Worm (Caenorhabditis elegans) whole organism, L3 larva: ENCODE results near the gene egrh-3.

Source experiments
- R02D3.7 ChIP-seq: fragments of 150-350 bp; optimal IDR thresholded peaks from 2 replicates; lab custom pipeline; 2014; ENCODE audit warnings: missing biosample characterization, missing genetic modification characterization
- ZK546.5 ChIP-seq: sonication (generic microtip); optimal IDR thresholded peaks from 2 replicates; lab custom pipeline; 2017; ENCODE audit warnings: missing biosample characterization, missing genetic modification characterization
- aly-2 ChIP-seq: fragments of 150-350 bp; optimal IDR thresholded peaks from 2 replicates; lab custom pipeline; 2014; ENCODE audit warnings: missing biosample characterization, missing genetic modification characterization
- ama-1 ChIP-seq: fragments of 150-350 bp; optimal IDR thresholded peaks from 2 replicates; lab custom pipeline; 2018
- ceh-82 ChIP-seq: fragments of 150-350 bp; optimal IDR thresholded peaks from 2 replicates; lab custom pipeline; 2014; ENCODE audit warnings: missing biosample characterization, missing genetic modification characterization
- ceh-9 ChIP-seq: sonication (generic microtip); optimal IDR thresholded peaks from 2 replicates; lab custom pipeline; 2018; ENCODE audit warnings: missing biosample characterization, missing genetic modification characterization
- egl-27 ChIP-seq: sonication (generic microtip); optimal IDR thresholded peaks from 4 replicates; lab custom pipeline; 2017; ENCODE audit warnings: missing biosample characterization, missing genetic modification reagents, missing genetic modification characterization
- eor-1 ChIP-seq, 2 experiments: fragments of 150-350 bp; optimal IDR thresholded peaks; 2 replicates each; lab custom pipeline; 2014 to 2018; ENCODE audit warnings: missing biosample characterization in 2 of 2, missing genetic modification characterization in 2 of 2
- fkh-2 ChIP-seq: fragments of 150-350 bp; optimal IDR thresholded peaks from 2 replicates; lab custom pipeline; 2014; ENCODE audit warnings: missing biosample characterization, missing genetic modification reagents, missing genetic modification characterization
- hmg-11 ChIP-seq: sonication (generic microtip); optimal IDR thresholded peaks from 2 replicates; lab custom pipeline; 2016; ENCODE audit warnings: missing genetic modification characterization, missing compliant biosample characterization
- jun-1 ChIP-seq: fragments of 150-350 bp; optimal IDR thresholded peaks from 2 replicates; lab custom pipeline; 2014; ENCODE audit warnings: missing biosample characterization, missing genetic modification reagents, missing genetic modification characterization
- mml-1 ChIP-seq: fragments of 150-350 bp; sonication (generic microtip); optimal IDR thresholded peaks from 3 replicates; lab custom pipeline; 2014; ENCODE audit warnings: missing biosample characterization, missing genetic modification characterization
- nhr-12 ChIP-seq: fragments of 150-350 bp; optimal IDR thresholded peaks from 2 replicates; lab custom pipeline; 2014; ENCODE audit warnings: missing biosample characterization, missing genetic modification characterization
- nhr-237 ChIP-seq: fragments of 150-350 bp; optimal IDR thresholded peaks from 2 replicates; lab custom pipeline; 2014; ENCODE audit warnings: missing biosample characterization, missing genetic modification characterization
- nhr-67 ChIP-seq: fragments of 150-350 bp; optimal IDR thresholded peaks from 2 replicates; lab custom pipeline; 2014; ENCODE audit warnings: missing biosample characterization, missing genetic modification characterization
- nhr-77 ChIP-seq: fragments of 150-350 bp; optimal IDR thresholded peaks from 2 replicates; lab custom pipeline; 2014; ENCODE audit warnings: missing biosample characterization, missing genetic modification characterization
- sea-2 ChIP-seq: fragments of 150-350 bp; sonication (generic microtip); optimal IDR thresholded peaks from 4 replicates; lab custom pipeline; 2014; ENCODE audit warnings: missing biosample characterization, missing genetic modification reagents, missing genetic modification characterization
- snpc-4 ChIP-seq: fragments of 150-350 bp; optimal IDR thresholded peaks from 2 replicates; lab custom pipeline; 2014; ENCODE audit warnings: missing biosample characterization, missing genetic modification characterization
- ztf-11 ChIP-seq: fragments of 150-350 bp; optimal IDR thresholded peaks from 2 replicates; lab custom pipeline; 2014; ENCODE audit warnings: missing biosample characterization, missing genetic modification characterization

egrh-3 gene

DNA sequence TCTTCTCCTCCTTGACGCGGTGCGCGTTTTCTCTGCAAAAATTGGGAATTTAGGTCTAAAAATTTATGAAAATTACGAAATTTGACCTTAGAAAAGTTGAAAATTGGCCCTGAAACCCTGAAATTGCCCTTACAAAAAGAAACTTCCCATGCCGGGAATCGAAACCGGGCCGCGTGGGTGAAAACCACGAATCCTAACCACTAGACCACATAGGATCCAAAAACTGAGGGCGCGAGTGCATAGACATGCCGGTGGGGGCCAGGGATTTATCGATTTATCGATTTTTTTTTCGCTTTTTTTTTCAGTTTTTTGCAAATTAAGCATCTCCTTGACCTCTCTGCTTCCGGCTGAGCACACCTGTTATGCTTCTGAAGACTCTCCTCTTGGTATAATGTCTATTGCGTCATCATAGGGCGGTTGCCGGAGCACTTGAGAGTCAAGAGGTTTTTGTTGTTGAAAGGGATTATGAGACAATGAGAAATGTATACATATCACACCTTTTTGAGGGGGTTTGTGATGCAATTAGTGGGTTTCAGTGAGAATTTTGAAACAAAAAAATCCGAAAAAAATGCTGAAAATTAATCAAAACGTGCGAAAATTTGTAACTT, 48.8 kb downstream of the egrh-3 start (continued):
- TF ChIP-seq fkh-2 = no peak
- no peak for TF ChIP-seq aly-2 (tag; lab: Kevin White, UChicago)
- no peak for TF ChIP-seq nhr-77 (tag; lab: Kevin White, UChicago)
- TF ChIP-seq sea-2 (GFP tag; lab: Kevin White, UChicago) = no peak
- TF ChIP-seq, all 47 proteins: peak for 8

DNA sequence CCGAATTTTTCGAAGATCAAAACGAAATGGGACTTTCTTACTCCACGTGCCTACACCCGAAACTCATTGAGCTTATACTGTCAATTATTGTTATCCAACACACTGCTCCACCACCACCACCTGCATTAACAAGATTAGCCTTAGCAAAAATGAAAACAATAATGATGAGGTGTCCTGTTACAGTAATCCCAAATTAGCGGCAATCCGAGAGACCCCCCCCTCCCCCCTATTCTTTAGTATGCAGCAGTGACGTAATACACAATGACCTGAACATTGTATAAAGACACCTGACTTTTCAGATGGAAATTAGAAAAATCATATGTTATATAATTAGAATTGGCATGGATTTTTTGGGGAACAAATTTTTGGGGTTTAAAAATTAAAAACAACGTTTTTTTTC, 53.6 kb downstream of the egrh-3 start:
- TF ChIP-seq ceh-82 (tag; lab: Kevin White, UChicago) = no peak
- no peak for TF ChIP-seq aly-2 (tag; lab: Kevin White, UChicago)
- no peak for TF ChIP-seq ZK546.5 (tag; lab: Kevin White, UChicago)
- TF ChIP-seq nhr-12 (tag; lab: Kevin White, UChicago) = no peak
- TF ChIP-seq ama-1 = no peak
- TF ChIP-seq snpc-4 (tag; lab: Kevin White, UChicago) = no peak
- no peak for TF ChIP-seq egl-27 (tag; lab: Kevin White, UChicago)
- no peak for TF ChIP-seq R02D3.7 (tag; lab: Kevin White, UChicago)
- TF ChIP-seq mml-1 (tag; lab: Kevin White, UChicago) = no peak
- no peak for TF ChIP-seq nhr-237
- no peak for TF ChIP-seq eor-1 (tag; optimal IDR thresholded peaks at IDR 0.05; lab: Kevin White, UChicago)
- TF ChIP-seq ztf-11 (tag; lab: Kevin White, UChicago) = no peak
- no peak for TF ChIP-seq nhr-67 (tag; lab: Kevin White, UChicago)
- no peak for TF ChIP-seq ceh-9
- no peak for TF ChIP-seq hmg-11 (tag; lab: Kevin White, UChicago)
- TF ChIP-seq sea-2 (GFP tag; lab: Kevin White, UChicago) = no peak

ce11 chrIV:2630145-2630544, 58.4 kb downstream of the egrh-3 start:
- TF ChIP-seq jun-1 (tag; lab: Kevin White, UChicago) = no peak
- no peak for TF ChIP-seq ZK546.5 (tag; lab: Kevin White, UChicago)
